Worm (Caenorhabditis elegans) whole organism, L4 larva: ENCODE results near the gene egl-1.

Experiments
- D1046.2 ChIP-seq: fragments of 200-800 bp; sonication (Bioruptor generic); IDR thresholded peaks from 2 replicates; pipeline ENCODE4 v1.3.6; 2022; ENCODE audit warnings: missing genetic modification characterization, missing compliant biosample characterization
- F49E8.2 ChIP-seq: sonication (generic microtip); optimal IDR thresholded peaks from 2 replicates; lab custom pipeline; 2016; ENCODE audit warnings: missing compliant biosample characterization, mild to moderate bottlenecking, missing genetic modification characterization, borderline replicate concordance
- Y48G9A.11 ChIP-seq: fragments of 200-800 bp; sonication (Bioruptor generic); IDR thresholded peaks from 2 replicates; pipeline ENCODE4 v1.3.6; 2022; ENCODE audit warnings: missing genetic modification reagents, missing genetic modification characterization, missing compliant biosample characterization
- aha-1 ChIP-seq: fragments of 150-350 bp; peaks from one replicate; lab custom pipeline; 2014; ENCODE audit warnings: missing biosample characterization, missing genetic modification characterization
- aly-2 ChIP-seq: sonication (generic microtip); optimal IDR thresholded peaks from 2 replicates; lab custom pipeline; 2018; ENCODE audit warnings: missing biosample characterization, missing genetic modification characterization
- arid-1 ChIP-seq: fragments of 200-800 bp; sonication (Bioruptor generic); conservative IDR thresholded peaks from 2 replicates; pipeline ENCODE4 v1.3.6; 2022; ENCODE audit warnings: missing genetic modification reagents, missing genetic modification characterization, missing compliant biosample characterization
- ceh-44 ChIP-seq: fragments of 200-800 bp; sonication (Bioruptor generic); IDR thresholded peaks from 2 replicates; pipeline ENCODE4 v1.3.6; 2022; ENCODE audit warnings: missing genetic modification reagents, missing genetic modification characterization, missing compliant biosample characterization
- daf-16 ChIP-seq, 3 experiments: sonication (generic microtip); optimal IDR thresholded peaks; 2 replicates each; lab custom pipeline; 2016 to 2017; ENCODE audit warnings: missing genetic modification characterization in 3 of 3, missing genetic modification reagents in 3 of 3, mild to moderate bottlenecking in 2 of 3, missing compliant biosample characterization in 2 of 3, missing biosample characterization in 1 of 3, moderate library complexity in 1 of 3
- dmd-6 ChIP-seq: fragments of 200-800 bp; sonication (Bioruptor generic); IDR thresholded peaks from 2 replicates; pipeline ENCODE4 v1.3.6; 2022; ENCODE audit warnings: missing genetic modification reagents, missing genetic modification characterization, missing compliant biosample characterization
- dmd-8 ChIP-seq: fragments of 200-800 bp; sonication (Bioruptor generic); IDR thresholded peaks from 2 replicates; pipeline ENCODE4 v1.3.6; 2022; ENCODE audit warnings: missing genetic modification characterization, missing compliant biosample characterization
- egl-43 ChIP-seq: fragments of 200-800 bp; sonication (Bioruptor generic); IDR thresholded peaks from 2 replicates; pipeline ENCODE4 v1.3.6; 2022; ENCODE audit warnings: missing genetic modification reagents, missing genetic modification characterization, missing compliant biosample characterization
- gei-8 ChIP-seq: fragments of 200-800 bp; sonication (Bioruptor generic); optimal IDR thresholded peaks from 2 replicates; lab custom pipeline; 2018; ENCODE audit warnings: mild to moderate bottlenecking, missing genetic modification characterization, missing compliant biosample characterization
- hlh-11 ChIP-seq: fragments of 200-800 bp; sonication (Bioruptor generic); optimal IDR thresholded peaks from 2 replicates; lab custom pipeline; 2018; ENCODE audit warnings: mild to moderate bottlenecking, missing genetic modification characterization, missing compliant biosample characterization
- hlh-30 ChIP-seq: sonication (generic microtip); optimal IDR thresholded peaks from 2 replicates; lab custom pipeline; 2017; ENCODE audit warnings: antibody characterized with exemption, mild to moderate bottlenecking, missing genetic modification characterization, missing compliant biosample characterization; ENCODE audit not compliant: insufficient read depth
- lim-7 ChIP-seq: fragments of 200-800 bp; sonication (Bioruptor generic); IDR thresholded peaks from 2 replicates; pipeline ENCODE4 v1.3.6; 2022; ENCODE audit warnings: missing genetic modification characterization, missing compliant biosample characterization
- lin-15B ChIP-seq: fragments of 150-350 bp; sonication (generic microtip); optimal IDR thresholded peaks from 3 replicates; lab custom pipeline; 2014; ENCODE audit warnings: missing biosample characterization, missing genetic modification characterization
- lin-38 ChIP-seq: fragments of 200-800 bp; sonication (Bioruptor generic); IDR thresholded peaks from 2 replicates; pipeline ENCODE4 v1.3.6; 2022; ENCODE audit warnings: missing genetic modification reagents, missing genetic modification characterization, missing compliant biosample characterization
- madf-5 ChIP-seq, 2 experiments: fragments of 200-800 bp; sonication (Bioruptor generic); IDR thresholded peaks; 2 replicates each; pipeline ENCODE4 v1.3.6; 2022; ENCODE audit warnings: missing compliant biosample characterization in 2 of 2, missing genetic modification characterization in 2 of 2
- mes-2 ChIP-seq: sonication (generic microtip); optimal IDR thresholded peaks from 2 replicates; lab custom pipeline; 2016; ENCODE audit warnings: missing genotype, mild to moderate bottlenecking, missing genetic modification characterization, missing compliant biosample characterization; ENCODE audit not compliant: poor library complexity, severe bottlenecking
- nhr-48 ChIP-seq: sonication (generic microtip); optimal IDR thresholded peaks from 2 replicates; lab custom pipeline; 2016; ENCODE audit warnings: mild to moderate bottlenecking, missing genetic modification characterization, missing compliant biosample characterization
- nhr-76 ChIP-seq: fragments of 150-350 bp; optimal IDR thresholded peaks from 2 replicates; lab custom pipeline; 2014; ENCODE audit warnings: missing biosample characterization, missing genetic modification characterization
- php-3 ChIP-seq: fragments of 200-800 bp; sonication (Bioruptor generic); IDR thresholded peaks from 2 replicates; pipeline ENCODE4 v1.3.6; 2022; ENCODE audit warnings: missing genetic modification reagents, missing genetic modification characterization, missing compliant biosample characterization
- sdz-12 ChIP-seq: fragments of 200-800 bp; sonication (Bioruptor generic); optimal IDR thresholded peaks from 2 replicates; lab custom pipeline; 2018; ENCODE audit warnings: mild to moderate bottlenecking, missing genetic modification characterization, missing compliant biosample characterization
- set-16 ChIP-seq: fragments of 200-800 bp; sonication (Bioruptor generic); IDR thresholded peaks from 2 replicates; pipeline ENCODE4 v1.3.6; 2022; ENCODE audit warnings: missing genetic modification reagents, missing genetic modification characterization, missing compliant biosample characterization
- snpc-1.2 ChIP-seq: fragments of 200-800 bp; sonication (Bioruptor generic); IDR thresholded peaks from 2 replicates; pipeline ENCODE4 v1.3.6; 2022; ENCODE audit warnings: missing genetic modification reagents, missing genetic modification characterization, missing compliant biosample characterization
- spr-1 ChIP-seq: sonication (generic microtip); optimal IDR thresholded peaks from 2 replicates; lab custom pipeline; 2016; ENCODE audit warnings: mild to moderate bottlenecking, missing genetic modification characterization, missing compliant biosample characterization
- unc-130 ChIP-seq: sonication (generic microtip); optimal IDR thresholded peaks from 2 replicates; lab custom pipeline; 2016; ENCODE audit warnings: missing genetic modification reagents, missing genetic modification characterization, missing compliant biosample characterization
- unc-62 ChIP-seq, 3 experiments: fragments of 150-350 bp in 1 of 3; sonication (generic microtip); optimal IDR thresholded peaks in 2 of 3; peaks in 1 of 3; 1 replicate in 1 of 3; 2 replicates in 2 of 3; lab custom pipeline; 2014 to 2017; ENCODE audit warnings: missing biosample characterization in 3 of 3, missing genetic modification characterization in 3 of 3, missing genetic modification reagents in 3 of 3, missing genotype in 1 of 3
- vab-7 ChIP-seq: fragments of 200-800 bp; sonication (Bioruptor generic); IDR thresholded peaks from 2 replicates; pipeline ENCODE4 v1.3.6; 2022; ENCODE audit warnings: missing genetic modification reagents, missing genetic modification characterization, missing compliant biosample characterization
- zag-1 ChIP-seq: fragments of 150-350 bp; optimal IDR thresholded peaks from 2 replicates; lab custom pipeline; 2014; ENCODE audit warnings: missing biosample characterization, missing genetic modification characterization

The egl-1 gene

ce11 chrV:14463087-14463486, 30.9 kb upstream of the egl-1 start, which contains the start of gene F08H9.3 (continued):
- TF ChIP-seq php-3 (GFP tag; lab: Robert Waterston, UW) (peak; percentile 58; the same call in 1 of the 2 replicates), egl-43 (peak; percentile 76), nhr-48 (peak; percentile 46), dmd-6 (GFP tag; lab: Robert Waterston, UW) (peak; percentile 43)

- no peak for TF ChIP-seq madf-5 (GFP tag; IDR thresholded peaks at IDR 0.05; lab: Robert Waterston, UW)
- TF ChIP-seq aha-1 (tag; lab: Kevin White, UChicago): peak; percentile 71
- no peak for TF ChIP-seq hlh-30 (tag; lab: Kevin White, UChicago)
- TF ChIP-seq daf-16 (GFP tag; optimal IDR thresholded peaks at IDR 0.05; lab: Kevin White, UChicago): no peak
- peak; percentile 58 for TF ChIP-seq daf-16 (tag; optimal IDR thresholded peaks at IDR 0.05; lab: Kevin White, UChicago)
- no peak for TF ChIP-seq aly-2 (tag; lab: Kevin White, UChicago)
These were observed 30.5 kb upstream of the egl-1 start for ce11 chrV:14462653-14463052.

- TF ChIP-seq set-16 (GFP tag; lab: Robert Waterston, UW): peak; percentile 72
- TF ChIP-seq unc-62 (GFP tag; optimal IDR thresholded peaks at IDR 0.05 in 1 of 2; lab: Kevin White, UChicago): peak in 1 of 2 experiments; percentile 56
- no peak for TF ChIP-seq unc-62 (tag; optimal IDR thresholded peaks at IDR 0.05; lab: Kevin White, UChicago)
- TF ChIP-seq dmd-8 (GFP tag; lab: Robert Waterston, UW): no peak
These were observed 28.5 kb upstream of the egl-1 start, which contains the start of gene F08H9.2 for ce11 chrV:14460615-14461102. TSS of gene F08H9.2 (plus strand) at chrV:14460665.

ce11 chrV:14460122-14460521, 28.0 kb upstream of the egl-1 start:
- TF ChIP-seq nhr-76 (tag; lab: Kevin White, UChicago) (no peak), spr-1 (tag; lab: Kevin White, UChicago) (no peak)

- TF ChIP-seq gei-8 (GFP tag; lab: Kevin White, UChicago) (no peak), sdz-12 (GFP tag; lab: Kevin White, UChicago) (no peak), F49E8.2 (peak; percentile 85), snpc-1.2 (peak; percentile 75; the same call in 1 of the 2 replicates), mes-2 (tag; lab: Kevin White, UChicago) (peak; percentile 10), zag-1 (tag; lab: Kevin White, UChicago) (no peak), lin-38 (GFP tag; lab: Robert Waterston, UW) (peak; percentile 52), arid-1 (GFP tag; lab: Robert Waterston, UW) (peak; percentile 51; the same call in 1 of the 2 replicates), Y48G9A.11 (GFP tag; lab: Robert Waterston, UW) (peak; percentile 62; the same call in 1 of the 2 replicates), D1046.2 (no peak), lin-15B (tag; lab: Kevin White, UChicago) (no peak), lim-7 (GFP tag; lab: Robert Waterston, UW) (no peak), hlh-11 (tag; lab: Kevin White, UChicago) (no peak), ceh-44 (GFP tag; lab: Robert Waterston, UW) (no peak), unc-130 (GFP tag; lab: Kevin White, UChicago) (peak; percentile 74), vab-7 (GFP tag; lab: Robert Waterston, UW) (no peak), nhr-48 (no peak), madf-5 (GFP tag; IDR thresholded peaks at IDR 0.05; lab: Robert Waterston, UW) (no peak)
These were observed 24.9 kb upstream of the egl-1 start, which contains the start of gene coh-3 for ce11 chrV:14457070-14457469. TSS of gene coh-3 (plus strand) at chrV:14457422.
